Fruit fly (Drosophila melanogaster) S2 (cell line): ENCODE results near the gene CecC.

Source experiments
- CG8478 ChIP-seq: fragments of >200 bp; optimal IDR thresholded peaks from 2 replicates; lab custom pipeline; 2018
- CTCF ChIP-seq, 2 experiments: fragments of >200 bp; optimal IDR thresholded peaks; 2 replicates each; lab custom pipeline; 2018

The CecC gene

DNA sequence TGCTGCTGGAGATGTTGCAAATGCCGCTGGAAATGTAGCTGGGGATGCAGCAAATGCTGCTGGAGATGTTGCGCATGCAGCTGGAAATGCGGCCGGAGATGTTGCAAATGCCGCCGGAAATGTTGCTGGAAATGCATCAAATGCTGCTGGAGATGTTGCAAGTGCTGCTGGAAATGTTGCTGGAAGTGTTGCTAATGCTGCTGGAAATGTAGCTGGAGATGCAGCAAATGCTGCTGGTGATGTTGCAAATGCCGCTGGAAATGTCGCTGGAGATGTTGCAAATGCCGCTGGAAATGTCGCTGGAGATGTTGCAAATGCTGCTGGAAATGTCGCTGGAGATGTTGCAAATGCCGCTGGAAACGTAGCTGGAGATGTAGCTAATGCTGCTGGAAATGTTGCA, 36.0 kb downstream of the CecC start:
- TF ChIP-seq CTCF (optimal IDR thresholded peaks at IDR 0.05; lab: Kevin White, UChicago), result no peak
- no peak for TF ChIP-seq CG8478 (lab: Kevin White, UChicago)

dm6 chr3R:30252882-30253281, 36.6 kb downstream of the CecC start, which contains the start of gene CG18404:
Gene CG18404, plus strand, starts transcription at chr3R:30253182.
- no peak for TF ChIP-seq CTCF (optimal IDR thresholded peaks at IDR 0.05; lab: Kevin White, UChicago)
- TF ChIP-seq CG8478 (lab: Kevin White, UChicago), result no peak

dm6 chr3R:30255255-30256121, 39.2 kb downstream of the CecC start:
- TF ChIP-seq CG8478 (lab: Kevin White, UChicago) (no peak), CTCF (optimal IDR thresholded peaks at IDR 0.05; lab: Kevin White, UChicago) (no peak)

dm6 chr3R:30256233-30256632, 39.9 kb downstream of the CecC start:
- TF ChIP-seq CG8478 (lab: Kevin White, UChicago), result no peak
- no peak for TF ChIP-seq CTCF (optimal IDR thresholded peaks at IDR 0.05; lab: Kevin White, UChicago)

DNA sequence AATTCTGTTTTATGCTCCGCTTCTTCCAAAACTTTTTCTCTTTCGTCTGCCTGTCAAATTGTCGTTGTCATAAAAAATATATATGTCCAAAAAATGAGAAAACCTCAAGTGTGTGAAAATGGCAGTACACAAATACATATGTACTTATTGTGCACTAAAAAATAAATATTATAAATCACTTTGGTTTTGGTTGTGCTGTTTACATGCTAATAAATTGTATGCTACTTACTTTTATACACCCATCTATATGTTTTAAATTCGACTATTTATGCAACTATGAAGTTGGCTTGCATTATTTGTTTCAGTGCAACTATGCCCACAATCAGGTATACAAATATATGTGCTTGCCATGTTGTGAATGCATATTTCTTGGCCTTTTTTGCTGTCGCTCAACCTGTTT, 41.3 kb downstream of the CecC start:
- TF ChIP-seq CG8478 (lab: Kevin White, UChicago) (no peak), CTCF (optimal IDR thresholded peaks at IDR 0.05; lab: Kevin White, UChicago) (no peak)

DNA sequence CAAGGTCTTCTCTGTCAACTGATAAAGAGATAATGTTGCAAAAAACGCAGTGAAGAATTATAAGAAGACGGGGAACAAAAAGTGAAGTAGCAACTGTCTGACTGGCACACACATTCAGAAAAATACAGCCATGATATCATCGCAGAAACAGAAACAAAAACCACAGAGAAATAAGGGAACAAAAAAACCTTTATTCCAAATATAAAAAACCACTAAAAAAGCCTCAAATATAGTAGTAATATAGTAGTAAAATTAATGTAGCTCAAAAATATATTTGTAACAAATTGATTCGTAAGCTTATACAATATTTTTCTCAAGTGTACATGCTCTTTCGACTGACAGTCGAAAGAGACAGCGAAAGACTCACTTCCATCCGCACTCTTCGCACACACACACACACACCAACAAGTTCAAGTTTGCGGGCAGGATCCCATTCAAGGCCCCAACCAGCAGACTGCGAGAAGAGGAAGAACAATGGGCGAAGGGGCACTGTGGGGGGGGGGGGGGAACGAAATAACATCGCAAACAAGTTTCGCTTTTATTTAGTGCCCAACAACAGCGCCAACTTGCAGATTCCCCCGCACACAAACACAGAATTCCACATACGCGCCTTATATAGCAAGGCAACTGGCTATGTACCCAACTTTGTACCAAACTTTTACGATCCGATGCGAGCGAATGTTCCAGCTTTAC, 42.2 kb downstream of the CecC start:
- TF ChIP-seq CTCF (optimal IDR thresholded peaks at IDR 0.05; lab: Kevin White, UChicago) (no peak), CG8478 (lab: Kevin White, UChicago) (no peak)

- TF ChIP-seq CTCF (optimal IDR thresholded peaks at IDR 0.05; lab: Kevin White, UChicago), result no peak
- TF ChIP-seq CG8478 (lab: Kevin White, UChicago), result no peak
Measured at dm6 chr3R:30258991-30259351, 42.7 kb downstream of the CecC start.

DNA sequence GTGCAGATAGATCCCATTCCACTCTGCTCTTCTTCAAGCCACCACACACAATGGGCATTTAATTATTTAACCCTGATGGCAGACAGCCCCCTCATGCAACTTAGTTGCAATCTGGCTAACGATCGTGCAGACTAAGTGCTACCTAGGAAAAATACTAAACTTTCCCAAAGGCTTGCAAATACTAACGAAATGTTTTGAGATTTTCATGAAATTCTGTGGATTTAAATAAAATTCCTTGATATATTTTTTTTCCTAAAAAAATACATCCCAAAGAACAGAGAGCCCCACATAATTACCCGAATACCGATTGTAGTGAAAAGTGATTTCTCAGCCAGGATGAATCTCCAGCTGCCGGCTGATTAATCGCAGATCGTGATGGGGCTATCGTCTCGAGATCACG, 43.3 kb downstream of the CecC start:
- TF ChIP-seq CTCF (optimal IDR thresholded peaks at IDR 0.05; lab: Kevin White, UChicago), result no peak
- TF ChIP-seq CG8478 (lab: Kevin White, UChicago), result no peak

DNA sequence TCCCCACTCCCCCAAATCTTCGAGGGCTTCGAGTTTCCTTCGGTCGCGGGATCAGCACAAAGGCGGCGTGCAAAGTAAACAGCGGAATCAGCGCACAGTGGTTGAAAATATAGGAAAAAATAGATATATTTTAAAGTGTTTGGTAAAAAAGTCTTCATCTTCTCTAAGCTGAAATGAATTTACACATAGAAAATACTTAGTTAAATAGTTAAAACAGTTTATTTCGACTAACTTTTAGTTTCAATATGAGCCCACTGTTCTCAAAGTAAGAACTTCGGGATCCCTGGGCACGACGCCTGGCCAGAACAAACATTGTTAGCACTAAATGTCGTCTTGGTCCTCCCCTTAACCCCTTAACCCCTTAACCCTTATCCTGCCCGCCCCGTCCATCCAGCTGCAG, 45.6 kb downstream of the CecC start:
- TF ChIP-seq CG8478 (lab: Kevin White, UChicago) (no peak), CTCF (optimal IDR thresholded peaks at IDR 0.05; lab: Kevin White, UChicago) (no peak)

- TF ChIP-seq CTCF (optimal IDR thresholded peaks at IDR 0.05; lab: Kevin White, UChicago) (no peak), CG8478 (lab: Kevin White, UChicago) (no peak)
Measured at dm6 chr3R:30263708-30264107, 47.4 kb downstream of the CecC start.

dm6 chr3R:30264671-30265282, 48.5 kb downstream of the CecC start:
- TF ChIP-seq CTCF (optimal IDR thresholded peaks at IDR 0.05; lab: Kevin White, UChicago) (no peak), CG8478 (lab: Kevin White, UChicago) (no peak)

- TF ChIP-seq CTCF (optimal IDR thresholded peaks at IDR 0.05; lab: Kevin White, UChicago) (no peak), CG8478 (lab: Kevin White, UChicago) (no peak)
Measured at dm6 chr3R:30265420-30265819, 49.1 kb downstream of the CecC start.
